Worm (Caenorhabditis elegans) whole organism, L1 larva: ENCODE measurements around the gene wrt-6.

Source experiments
- ama-1 ChIP-seq: fragments of 150-350 bp; optimal IDR thresholded peaks from 2 replicates; lab custom pipeline; 2014
- hlh-17 ChIP-seq: fragments of 200-800 bp; sonication (Bioruptor generic); optimal IDR thresholded peaks from 2 replicates; lab custom pipeline; 2018; ENCODE audit warnings: missing genetic modification characterization, mild to moderate bottlenecking, missing compliant biosample characterization, moderate library complexity, borderline replicate concordance
- unc-130 ChIP-seq: fragments of 150-350 bp; optimal IDR thresholded peaks from 2 replicates; lab custom pipeline; 2017; ENCODE audit warnings: missing biosample characterization, missing genetic modification characterization, inconsistent platforms
- ztf-11 ChIP-seq, 2 experiments: sonication (generic microtip); optimal IDR thresholded peaks; 2 replicates each; lab custom pipeline; 2016 to 2017; ENCODE audit warnings: missing genetic modification characterization in 2 of 2, missing biosample characterization in 1 of 2, missing compliant biosample characterization in 1 of 2

DNA sequence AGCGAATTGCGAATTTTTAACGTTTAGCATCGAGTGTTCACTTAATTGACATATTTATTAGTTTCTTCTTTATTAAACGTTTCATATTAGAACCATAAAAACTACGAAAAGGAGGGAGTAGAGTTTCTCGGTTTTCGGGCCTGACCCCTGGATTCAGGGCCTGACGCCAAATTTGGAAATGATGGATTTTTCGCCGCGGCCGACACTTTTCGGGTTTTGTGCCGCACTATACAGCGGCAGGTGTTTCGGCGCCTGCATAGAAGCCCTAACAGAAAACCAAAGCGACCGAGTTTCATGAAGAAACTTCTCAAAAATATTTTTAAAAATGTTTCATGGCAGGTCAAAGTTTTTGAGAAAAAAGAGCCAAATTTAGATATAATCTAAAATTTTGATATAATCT is 20.3 kb downstream of the wrt-6 start:
- TF ChIP-seq unc-130 (tag; lab: Kevin White, UChicago) (no peak), ama-1 (no peak), hlh-17 (GFP tag; lab: Kevin White, UChicago) (no peak), ztf-11 (tag; optimal IDR thresholded peaks at IDR 0.05; lab: Kevin White, UChicago) (no peak)
